Fruit fly (Drosophila melanogaster) S2 (cell line): ENCODE data around the gene ScsbetaG.

Experiments used
- CG8478 ChIP-seq: fragments of >200 bp; optimal IDR thresholded peaks from 2 replicates; lab custom pipeline; 2018
- CTCF ChIP-seq, 2 experiments: fragments of >200 bp; optimal IDR thresholded peaks; 2 replicates each; lab custom pipeline; 2018

The ScsbetaG gene

DNA sequence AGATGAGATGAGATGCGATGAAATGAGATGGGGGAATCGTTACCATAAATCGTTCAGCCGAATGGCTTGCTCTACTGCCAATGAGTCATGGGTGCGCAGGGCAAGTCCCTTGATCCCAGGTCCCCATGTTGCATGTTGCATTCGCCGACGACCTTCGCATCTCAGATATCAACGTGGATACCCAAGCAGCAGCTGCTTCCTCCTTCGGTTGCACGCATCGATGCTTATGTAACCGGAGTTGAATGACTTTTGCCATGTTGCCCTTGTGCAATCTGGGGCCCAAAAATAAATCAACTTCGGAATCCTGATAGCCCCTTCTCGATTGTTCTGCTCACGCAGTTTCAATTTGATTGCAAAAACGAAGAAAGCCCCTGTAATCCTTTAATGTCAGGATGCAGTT lies 9.8 kb downstream of the ScsbetaG start:
- TF ChIP-seq CTCF (optimal IDR thresholded peaks at IDR 0.05; lab: Kevin White, UChicago): no peak
- no peak for TF ChIP-seq CG8478 (lab: Kevin White, UChicago)

DNA sequence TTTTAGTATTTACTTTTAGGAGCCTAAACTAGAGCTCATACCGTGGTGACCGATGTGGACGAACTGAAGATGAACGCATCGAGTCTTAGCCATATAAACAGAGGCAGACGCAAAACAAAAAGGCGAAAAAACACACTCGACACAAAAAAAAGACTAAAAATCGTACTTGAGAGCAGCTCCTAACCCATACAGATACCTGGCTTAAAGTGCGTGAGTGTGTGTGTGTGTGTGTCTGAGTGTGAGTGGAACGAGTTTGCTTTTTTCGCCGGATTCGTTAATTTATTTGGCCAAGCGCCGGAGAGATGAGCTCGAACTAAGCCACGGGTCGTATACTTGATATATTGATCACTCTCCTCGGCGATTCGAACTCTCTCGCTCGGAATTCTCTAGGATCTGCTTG lies 12.4 kb downstream of the ScsbetaG start, which contains the start of gene frm:
Gene frm, minus strand, starts transcription at position 73 of the 400 bp plus-strand sequence.
- no peak for TF ChIP-seq CTCF (optimal IDR thresholded peaks at IDR 0.05; lab: Kevin White, UChicago)

DNA sequence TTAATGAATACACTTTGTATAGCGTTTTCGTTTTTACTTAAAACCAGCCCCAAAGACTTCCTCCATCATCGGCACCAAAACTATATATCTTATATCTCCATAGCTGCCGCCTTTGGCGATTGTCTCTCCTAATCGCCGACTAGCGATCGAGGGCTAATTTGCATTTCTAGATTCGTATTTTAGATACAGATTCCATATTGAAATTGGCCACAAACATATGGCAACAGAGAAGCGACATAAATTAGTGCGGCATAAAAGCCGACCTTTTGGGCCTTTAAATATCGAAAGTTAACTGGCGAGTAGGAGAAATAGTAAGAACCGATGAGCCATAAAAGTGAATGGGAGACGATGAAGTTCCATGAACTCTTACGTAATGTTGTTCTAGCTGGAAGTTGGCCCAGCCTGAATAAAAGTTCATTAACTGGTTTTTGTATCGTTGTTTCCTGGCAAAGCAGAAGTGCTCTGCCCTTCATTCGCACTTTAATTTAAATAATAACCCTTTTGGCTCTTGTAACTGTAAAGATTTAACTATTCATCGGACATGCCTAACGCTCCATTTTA lies 14.9 kb downstream of the ScsbetaG start:
- TF ChIP-seq CG8478 (lab: Kevin White, UChicago): no peak

DNA sequence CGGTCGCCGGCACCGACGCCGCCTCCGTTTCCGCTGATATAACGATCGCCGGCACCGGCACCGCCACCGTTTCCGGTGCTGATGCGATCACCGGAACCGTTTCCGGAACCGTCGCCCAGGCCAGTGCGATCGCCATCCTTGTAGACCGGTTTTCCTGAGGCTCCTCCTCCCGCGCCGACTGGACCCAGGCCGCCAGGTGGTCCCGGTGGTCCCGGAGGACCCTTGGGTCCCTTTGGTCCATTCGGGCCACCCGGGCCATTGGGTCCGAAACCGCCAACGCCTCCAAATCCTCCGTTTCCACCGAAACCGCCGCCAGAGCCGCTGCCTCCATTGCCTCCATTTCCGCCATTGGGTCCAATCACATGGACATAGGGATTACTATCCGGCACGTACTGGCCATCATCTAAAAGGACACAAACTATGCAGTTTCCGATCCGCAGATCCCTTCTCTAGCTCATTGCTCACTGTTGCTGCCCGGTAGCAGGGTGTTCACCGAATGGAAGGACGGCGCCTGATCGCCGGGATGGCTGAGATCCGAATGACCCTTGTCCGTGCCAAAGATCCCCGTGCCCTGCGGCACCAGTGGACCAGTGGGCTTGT lies 20.6 kb downstream of the ScsbetaG start:
- no peak for TF ChIP-seq CTCF (optimal IDR thresholded peaks at IDR 0.05; lab: Kevin White, UChicago)
- TF ChIP-seq CG8478 (lab: Kevin White, UChicago): no peak

DNA sequence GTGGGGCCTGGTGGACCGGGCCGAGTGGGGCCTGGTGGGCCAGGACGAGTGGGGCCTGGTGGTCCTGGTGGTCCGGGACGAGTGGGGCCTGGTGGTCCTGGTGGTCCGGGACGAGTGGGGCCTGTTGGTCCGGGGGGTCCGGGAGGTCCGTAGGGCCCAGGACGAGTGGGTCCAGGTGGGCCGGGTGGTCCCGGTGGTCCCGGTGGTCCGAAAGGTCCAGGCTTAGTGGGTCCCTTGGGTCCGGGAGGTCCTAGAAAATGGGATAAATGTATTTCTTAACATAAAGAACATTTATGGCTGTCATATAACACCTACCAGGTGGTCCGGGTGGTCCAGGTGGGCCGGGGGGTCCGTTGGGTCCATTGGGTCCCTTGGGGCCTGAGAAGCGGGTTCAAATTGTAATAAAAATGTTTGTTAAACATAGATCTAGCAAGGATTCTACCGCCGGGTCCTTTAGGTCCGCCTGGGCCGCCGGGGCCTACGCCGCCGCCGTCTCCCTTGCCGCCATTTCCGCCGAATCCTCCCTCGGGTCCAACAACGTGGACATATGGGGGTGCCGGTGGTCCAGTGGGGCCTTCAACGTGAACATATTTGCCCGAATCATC lies 22.8 kb downstream of the ScsbetaG start:
- TF ChIP-seq CTCF (optimal IDR thresholded peaks at IDR 0.05; lab: Kevin White, UChicago) (no peak), CG8478 (lab: Kevin White, UChicago) (no peak)

DNA sequence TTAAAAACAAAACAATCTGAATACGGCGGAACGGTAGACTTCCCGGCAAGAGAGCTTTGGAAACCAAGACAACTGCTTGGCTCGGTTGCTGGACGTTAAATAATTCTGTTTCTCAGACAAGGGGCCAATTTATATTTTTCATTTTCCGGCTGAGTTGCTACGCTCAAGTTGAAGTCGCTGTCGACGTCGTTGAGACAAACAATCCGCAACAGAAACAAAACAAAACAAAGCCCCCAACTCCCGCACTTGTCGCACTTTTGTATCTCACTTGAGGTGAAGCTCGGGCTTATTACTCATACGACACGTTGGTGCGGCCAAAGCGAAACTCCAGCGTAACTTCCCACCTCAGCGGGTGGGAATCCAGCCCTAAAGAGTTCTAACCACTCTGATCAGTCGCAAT lies 27.8 kb downstream of the ScsbetaG start, which contains the start of gene CG13285:
Gene CG13285, minus strand, starts transcription at position 101 of the 400 bp plus-strand sequence.
- TF ChIP-seq CTCF (optimal IDR thresholded peaks at IDR 0.05; lab: Kevin White, UChicago): no peak
- no peak for TF ChIP-seq CG8478 (lab: Kevin White, UChicago)

DNA sequence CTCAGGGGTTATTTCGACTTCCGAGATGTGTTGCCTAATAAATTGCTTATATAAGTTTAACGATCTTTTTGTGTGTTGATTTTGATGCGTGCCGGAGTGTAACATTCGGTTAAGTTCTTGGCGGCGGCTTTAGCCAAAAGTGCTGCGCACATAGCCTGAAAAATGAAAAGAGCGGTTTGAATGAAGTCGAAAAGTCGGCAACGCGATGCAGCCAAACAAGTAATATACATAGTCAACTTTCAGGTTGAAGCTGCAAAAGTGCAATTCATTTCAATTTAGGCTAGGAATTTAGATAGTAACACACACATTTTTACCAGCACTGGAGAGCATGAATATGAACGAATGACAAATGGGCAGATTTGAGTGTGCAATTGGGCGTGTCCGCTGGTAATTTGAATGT lies 29.2 kb downstream of the ScsbetaG start:
- TF ChIP-seq CG8478 (lab: Kevin White, UChicago) (no peak), CTCF (optimal IDR thresholded peaks at IDR 0.05; lab: Kevin White, UChicago) (no peak)

DNA sequence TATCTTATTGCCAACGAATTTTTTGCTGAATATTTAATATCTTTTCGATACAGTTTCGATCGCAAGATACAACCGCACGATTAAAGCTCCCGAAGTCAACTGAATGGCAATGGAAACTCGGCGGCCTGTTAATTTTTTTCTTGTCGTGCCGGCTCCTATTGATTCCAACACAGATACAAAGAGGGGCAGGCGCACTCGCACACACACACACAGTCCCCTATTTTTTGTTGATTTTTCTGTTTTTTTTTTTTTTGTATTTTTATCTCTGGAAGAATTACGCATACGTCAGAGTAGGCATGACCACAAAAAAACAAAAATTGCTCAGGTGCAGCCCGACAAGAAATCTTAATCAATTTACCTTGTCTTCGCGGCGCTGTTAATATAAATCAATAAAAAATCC lies 34.2 kb downstream of the ScsbetaG start, which contains the start of gene Lkr:
Gene Lkr, minus strand, starts transcription at position 101 of the 400 bp plus-strand sequence.
- no peak for TF ChIP-seq CG8478 (lab: Kevin White, UChicago)
- no peak for TF ChIP-seq CTCF (optimal IDR thresholded peaks at IDR 0.05; lab: Kevin White, UChicago)

DNA sequence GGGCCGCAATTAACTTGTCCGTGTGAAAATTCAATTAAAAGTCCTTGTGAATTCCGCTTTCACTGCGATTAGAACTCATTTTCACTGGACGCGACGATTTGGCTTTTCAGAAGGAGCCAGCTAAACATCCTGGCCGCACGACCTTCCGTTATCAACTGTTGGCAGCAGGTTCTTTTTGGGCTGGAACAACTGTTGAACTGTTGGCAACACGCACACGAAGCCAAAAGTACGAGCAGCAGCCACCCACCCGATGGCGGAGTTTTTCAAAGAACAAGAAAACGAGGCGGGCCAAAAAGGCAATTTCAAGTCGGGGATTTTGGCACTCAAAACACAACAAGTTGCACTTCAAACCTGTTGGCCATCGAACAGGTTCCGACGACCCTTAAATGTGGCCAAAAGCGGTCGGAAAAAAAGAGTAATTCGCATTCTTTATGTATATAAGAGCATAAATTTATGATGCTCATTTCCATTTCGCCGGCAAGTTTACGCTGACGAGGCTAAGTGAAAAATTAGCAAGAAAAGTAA lies 40.5 kb downstream of the ScsbetaG start:
- TF ChIP-seq CG8478 (lab: Kevin White, UChicago) (no peak), CTCF (optimal IDR thresholded peaks at IDR 0.05; lab: Kevin White, UChicago) (no peak)

DNA sequence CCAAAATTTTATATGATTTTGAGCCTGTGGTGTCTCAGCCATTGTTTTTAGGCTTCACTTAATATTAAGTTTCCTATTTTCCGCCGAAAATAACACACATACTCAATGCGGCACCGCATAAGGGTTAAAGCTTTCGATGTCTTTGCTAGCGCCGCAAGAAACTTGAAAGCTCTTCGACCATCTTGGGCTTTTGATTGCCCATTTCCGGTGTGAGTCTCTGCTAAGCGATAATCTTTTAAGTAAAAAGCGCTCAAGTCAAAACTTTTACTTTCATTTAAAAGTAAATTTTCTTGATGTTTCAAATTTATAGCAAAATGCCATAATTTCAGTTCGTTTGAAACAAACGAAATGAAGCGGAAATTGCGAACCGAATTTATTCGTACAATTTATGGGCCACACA lies 51.5 kb downstream of the ScsbetaG start:
- TF ChIP-seq CG8478 (lab: Kevin White, UChicago) (no peak), CTCF (optimal IDR thresholded peaks at IDR 0.05; lab: Kevin White, UChicago) (no peak)
